Fruit fly (Drosophila melanogaster) whole organism: ENCODE measurements around the gene CG15480.

Source experiments
- CG8478 ChIP-seq: fragments of >200 bp; optimal IDR thresholded peaks from 2 replicates; lab custom pipeline; 2018; ENCODE audit warnings: inconsistent platforms
- Dll ChIP-seq: fragments of >200 bp; optimal IDR thresholded peaks from 2 replicates; lab custom pipeline; 2017
- pan ChIP-seq: fragments of >200 bp; optimal IDR thresholded peaks from 2 replicates; lab custom pipeline; 2017
- psq ChIP-seq: fragments of >200 bp; optimal IDR thresholded peaks from 2 replicates; lab custom pipeline; 2017
- usp ChIP-seq: fragments of >200 bp; optimal IDR thresholded peaks from 2 replicates; lab custom pipeline; 2017; ENCODE audit warnings: missing biosample characterization, missing genetic modification characterization, mixed read lengths

DNA sequence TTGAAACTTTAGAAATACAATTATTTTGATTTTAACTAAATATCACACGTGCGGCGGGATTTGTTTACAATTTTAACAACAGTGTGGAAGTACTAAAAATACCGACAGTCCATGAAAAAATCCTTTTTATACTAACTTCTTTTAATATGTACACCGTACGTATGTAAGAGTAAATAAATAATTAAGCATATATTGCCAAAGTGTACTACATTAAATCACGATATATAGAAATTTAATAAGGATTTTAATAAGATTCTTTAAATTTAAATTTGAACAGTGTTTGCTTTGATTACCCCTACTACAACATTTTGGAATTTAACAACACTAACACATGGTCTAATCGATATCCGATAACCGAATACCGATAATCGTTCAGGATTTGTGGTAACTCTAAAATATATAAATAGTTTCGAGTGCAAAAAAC is 2.8 kb downstream of the CG15480 start, which contains the start of the genes Ski6 and CG16812:
- TF ChIP-seq Dll (lab: Kevin White, UChicago) = no peak
- TF ChIP-seq usp (GFP tag; lab: Kevin White, UChicago) = no peak
- TF ChIP-seq CG8478 (lab: Kevin White, UChicago) = no peak
- no peak for TF ChIP-seq pan (lab: Kevin White, UChicago)
- no peak for TF ChIP-seq psq (lab: Kevin White, UChicago)
